Fruit fly (Drosophila melanogaster) whole organism, prepupa: ENCODE measurements around the gene CG45002.

Experiments used
- CG10631 ChIP-seq: fragments of 200-800 bp; sonication (Bioruptor generic); optimal IDR thresholded peaks from 2 replicates; lab custom pipeline; 2016; ENCODE audit warnings: missing biosample characterization, missing genetic modification characterization
- CG11762 ChIP-seq: fragments of 200-800 bp; sonication (Bioruptor generic); optimal IDR thresholded peaks from 3 replicates; lab custom pipeline; 2016; ENCODE audit warnings: missing biosample characterization, missing genetic modification characterization; ENCODE audit not compliant: insufficient read depth
- CG11902 ChIP-seq: fragments of 200-800 bp; sonication (Bioruptor generic); optimal IDR thresholded peaks from 3 replicates; lab custom pipeline; 2016; ENCODE audit warnings: missing biosample characterization, missing genetic modification characterization
- CG15336 ChIP-seq: fragments of 200-800 bp; sonication (Bioruptor generic); IDR thresholded peaks from 2 replicates; pipeline ENCODE4 v1.3.6; 2022; ENCODE audit warnings: missing biosample characterization, missing genetic modification characterization
- CG1621 ChIP-seq: fragments of 200-800 bp; sonication (Bioruptor generic); optimal IDR thresholded peaks from 3 replicates; lab custom pipeline; 2018; ENCODE audit warnings: missing biosample characterization, mild to moderate bottlenecking, missing genetic modification characterization
- CG3032 ChIP-seq: fragments of 200-800 bp; optimal IDR thresholded peaks from 2 replicates; lab custom pipeline; 2019; ENCODE audit warnings: missing biosample characterization, mild to moderate bottlenecking, missing genetic modification characterization, moderate library complexity
- CG31627 ChIP-seq: fragments of 200-800 bp; sonication (Bioruptor generic); optimal IDR thresholded peaks from 3 replicates; lab custom pipeline; 2016; ENCODE audit warnings: missing biosample characterization, missing genetic modification characterization
- CG32006 ChIP-seq: fragments of 200-800 bp; sonication (Bioruptor generic); optimal IDR thresholded peaks from 3 replicates; lab custom pipeline; 2017; ENCODE audit warnings: missing biosample characterization, mild to moderate bottlenecking, missing genetic modification characterization
- CG34406 ChIP-seq: fragments of 200-800 bp; sonication (Bioruptor generic); optimal IDR thresholded peaks from 3 replicates; lab custom pipeline; 2016; ENCODE audit warnings: missing biosample characterization, missing genetic modification characterization
- CG3919 ChIP-seq: fragments of 200-800 bp; sonication (Bioruptor generic); optimal IDR thresholded peaks from 3 replicates; lab custom pipeline; 2016; ENCODE audit warnings: missing biosample characterization, missing genetic modification characterization
- CG4318 ChIP-seq: fragments of 200-800 bp; sonication (Bioruptor generic); optimal IDR thresholded peaks from 3 replicates; lab custom pipeline; 2017; ENCODE audit warnings: missing biosample characterization, mild to moderate bottlenecking, missing genetic modification characterization
- CG6163 ChIP-seq: fragments of 200-800 bp; sonication (Bioruptor generic); IDR thresholded peaks from 3 replicates; pipeline ENCODE4 v1.3.6; 2022; ENCODE audit warnings: missing biosample characterization, missing genetic modification characterization
- CG6276 ChIP-seq: fragments of 200-800 bp; sonication (Bioruptor generic); optimal IDR thresholded peaks from 2 replicates; lab custom pipeline; 2017; ENCODE audit warnings: missing biosample characterization, mild to moderate bottlenecking, missing genetic modification characterization
- CG6792 ChIP-seq: fragments of 200-800 bp; sonication (Bioruptor generic); optimal IDR thresholded peaks from 3 replicates; lab custom pipeline; 2016; ENCODE audit warnings: missing biosample characterization, missing genetic modification characterization
- CG7368 ChIP-seq: fragments of 200-800 bp; sonication (Bioruptor generic); optimal IDR thresholded peaks from 3 replicates; lab custom pipeline; 2016; ENCODE audit warnings: missing biosample characterization, missing genetic modification characterization
- CG8119 ChIP-seq: fragments of 200-800 bp; sonication (Bioruptor generic); IDR thresholded peaks from 3 replicates; pipeline ENCODE4 v1.3.6; 2022; ENCODE audit warnings: missing biosample characterization, missing genetic modification characterization
- CG8319 ChIP-seq: fragments of 200-800 bp; sonication (Bioruptor generic); optimal IDR thresholded peaks from 3 replicates; lab custom pipeline; 2016; ENCODE audit warnings: missing biosample characterization, missing genetic modification characterization
- CG9139 ChIP-seq: fragments of 200-800 bp; sonication (Bioruptor generic); optimal IDR thresholded peaks from 3 replicates; lab custom pipeline; 2017; ENCODE audit warnings: missing biosample characterization, mild to moderate bottlenecking, missing genetic modification characterization
- Eip78C ChIP-seq: fragments of 200-800 bp; sonication (Bioruptor generic); peaks from one replicate; lab custom pipeline; 2016; ENCODE audit warnings: missing biosample characterization, missing genetic modification characterization
- Ets21C ChIP-seq: fragments of 200-800 bp; sonication (Bioruptor generic); optimal IDR thresholded peaks from 3 replicates; lab custom pipeline; 2016; ENCODE audit warnings: missing biosample characterization, missing genetic modification characterization
- Ets96B ChIP-seq: fragments of 200-800 bp; optimal IDR thresholded peaks from 2 replicates; lab custom pipeline; 2019; ENCODE audit warnings: missing biosample characterization, mild to moderate bottlenecking, missing genetic modification characterization, moderate library complexity
- Gug ChIP-seq: fragments of 200-800 bp; sonication (Bioruptor generic); IDR thresholded peaks from 2 replicates; pipeline ENCODE4 v1.3.6; 2022; ENCODE audit warnings: missing biosample characterization, missing genetic modification characterization
- Hr38 ChIP-seq: sonication (Bioruptor generic); optimal IDR thresholded peaks from 2 replicates; lab custom pipeline; 2016; ENCODE audit warnings: missing biosample characterization, missing genetic modification characterization
- Hr39 ChIP-seq: fragments of 200-800 bp; sonication (Bioruptor generic); optimal IDR thresholded peaks from 2 replicates; lab custom pipeline; 2016; ENCODE audit warnings: missing biosample characterization, missing genetic modification characterization
- Hr4 ChIP-seq: fragments of 200-800 bp; sonication (Bioruptor generic); optimal IDR thresholded peaks from 3 replicates; lab custom pipeline; 2016; ENCODE audit warnings: missing biosample characterization, missing genetic modification characterization
- Lpt ChIP-seq: fragments of 200-800 bp; sonication (Bioruptor generic); optimal IDR thresholded peaks from 3 replicates; lab custom pipeline; 2016; ENCODE audit warnings: missing biosample characterization, missing genetic modification characterization
- Met ChIP-seq: fragments of 200-800 bp; sonication (Bioruptor generic); optimal IDR thresholded peaks from 3 replicates; lab custom pipeline; 2016; ENCODE audit warnings: missing biosample characterization, missing genetic modification characterization
- OdsH ChIP-seq: fragments of 200-800 bp; sonication (Bioruptor generic); optimal IDR thresholded peaks from 3 replicates; lab custom pipeline; 2016; ENCODE audit warnings: missing biosample characterization, missing genetic modification characterization
- Sox14 ChIP-seq: fragments of 200-800 bp; sonication (Bioruptor generic); optimal IDR thresholded peaks from 3 replicates; lab custom pipeline; 2016; ENCODE audit warnings: missing biosample characterization, missing genetic modification characterization
- achi ChIP-seq: fragments of 200-800 bp; sonication (Bioruptor generic); optimal IDR thresholded peaks from 3 replicates; lab custom pipeline; 2016; ENCODE audit warnings: missing biosample characterization, missing genetic modification characterization
- acj6 ChIP-seq: fragments of 200-800 bp; sonication (Bioruptor generic); optimal IDR thresholded peaks from 3 replicates; lab custom pipeline; 2016; ENCODE audit warnings: missing biosample characterization, missing genetic modification characterization
- cyc ChIP-seq: fragments of 200-800 bp; sonication (Bioruptor generic); optimal IDR thresholded peaks from 3 replicates; lab custom pipeline; 2016; ENCODE audit warnings: missing biosample characterization, missing genetic modification characterization
- dac ChIP-seq: fragments of 200-800 bp; sonication (Bioruptor generic); optimal IDR thresholded peaks from 2 replicates; lab custom pipeline; 2017; ENCODE audit warnings: missing biosample characterization, mild to moderate bottlenecking, missing genetic modification characterization
- dsx ChIP-seq: fragments of 200-800 bp; optimal IDR thresholded peaks from 3 replicates; lab custom pipeline; 2019; ENCODE audit warnings: missing biosample characterization, mild to moderate bottlenecking, missing genetic modification characterization, moderate library complexity; ENCODE audit not compliant: poor library complexity, severe bottlenecking
- eg ChIP-seq: fragments of 200-800 bp; sonication (Bioruptor generic); IDR thresholded peaks from 3 replicates; pipeline ENCODE4 v1.3.6; 2022; ENCODE audit warnings: missing biosample characterization, missing genetic modification characterization
- esn ChIP-seq: fragments of 200-800 bp; sonication (Bioruptor generic); optimal IDR thresholded peaks from 2 replicates; lab custom pipeline; 2016; ENCODE audit warnings: missing biosample characterization, mild to moderate bottlenecking, missing genetic modification characterization, moderate library complexity
- fd59A ChIP-seq: fragments of 200-800 bp; sonication (Bioruptor generic); optimal IDR thresholded peaks from 2 replicates; lab custom pipeline; 2017; ENCODE audit warnings: missing biosample characterization, mild to moderate bottlenecking, missing genetic modification characterization, missing genetic modification reagents
- lz ChIP-seq: fragments of 200-800 bp; sonication (Bioruptor generic); optimal IDR thresholded peaks from 3 replicates; lab custom pipeline; 2016; ENCODE audit warnings: missing biosample characterization, missing genetic modification characterization
- net ChIP-seq: fragments of 200-800 bp; sonication (Bioruptor generic); optimal IDR thresholded peaks from 3 replicates; lab custom pipeline; 2016; ENCODE audit warnings: missing biosample characterization, missing genetic modification characterization
- pdm3 ChIP-seq: fragments of 200-800 bp; sonication (Bioruptor generic); optimal IDR thresholded peaks from 3 replicates; lab custom pipeline; 2016; ENCODE audit warnings: missing biosample characterization, missing genetic modification characterization
- salr ChIP-seq, 2 experiments: fragments of 200-800 bp; sonication (Bioruptor generic); optimal IDR thresholded peaks; 3 replicates each; lab custom pipeline; 2016 to 2018; ENCODE audit warnings: missing biosample characterization in 2 of 2, missing genetic modification characterization in 2 of 2, mild to moderate bottlenecking in 1 of 2
- spab ChIP-seq: fragments of 200-800 bp; sonication (Bioruptor generic); optimal IDR thresholded peaks from 2 replicates; lab custom pipeline; 2017; ENCODE audit warnings: missing biosample characterization, mild to moderate bottlenecking, missing genetic modification characterization, missing genetic modification reagents
- ss ChIP-seq, 2 experiments: fragments of 200-800 bp; sonication (Bioruptor generic); optimal IDR thresholded peaks; 2 replicates in 1 of 2; 3 replicates in 1 of 2; lab custom pipeline; 2017 to 2018; ENCODE audit warnings: mild to moderate bottlenecking in 2 of 2, missing biosample characterization in 2 of 2, missing genetic modification characterization in 2 of 2, moderate library complexity in 1 of 2
- svp ChIP-seq: fragments of 200-800 bp; sonication (Bioruptor generic); peaks from one replicate; lab custom pipeline; 2016; ENCODE audit warnings: missing biosample characterization, missing genetic modification characterization
- topi ChIP-seq: fragments of 200-800 bp; sonication (Bioruptor generic); optimal IDR thresholded peaks from 3 replicates; lab custom pipeline; 2016; ENCODE audit warnings: missing biosample characterization, missing genetic modification characterization
- vri ChIP-seq: fragments of 200-800 bp; sonication (Bioruptor generic); optimal IDR thresholded peaks from 3 replicates; lab custom pipeline; 2016; ENCODE audit warnings: missing biosample characterization, mild to moderate bottlenecking, missing genetic modification characterization

The CG45002 gene

dm6 chrX:16936689-16937088 is 129.8 kb downstream of the CG45002 start:
- TF ChIP-seq svp (GFP tag; lab: Kevin White, UChicago) (no peak), dac (GFP tag; lab: Kevin White, UChicago) (no peak), fd59A (GFP tag; lab: Kevin White, UChicago) (no peak), Lpt (GFP tag; lab: Kevin White, UChicago) (no peak), cyc (GFP tag; lab: Kevin White, UChicago) (no peak), CG31627 (GFP tag; lab: Kevin White, UChicago) (no peak), achi (GFP tag; lab: Kevin White, UChicago) (no peak), CG11902 (GFP tag; lab: Kevin White, UChicago) (no peak), CG11762 (no peak), salr (GFP tag; optimal IDR thresholded peaks at IDR 0.05; lab: Kevin White, UChicago) (no peak), OdsH (GFP tag; lab: Kevin White, UChicago) (no peak), CG8319 (GFP tag; lab: Kevin White, UChicago) (no peak), CG6792 (GFP tag; lab: Kevin White, UChicago) (no peak), CG7368 (no peak), pdm3 (GFP tag; lab: Kevin White, UChicago) (no peak), dsx (GFP tag; lab: Kevin White, UChicago) (no peak), Ets96B (tag; lab: Kevin White, UChicago) (no peak)

DNA sequence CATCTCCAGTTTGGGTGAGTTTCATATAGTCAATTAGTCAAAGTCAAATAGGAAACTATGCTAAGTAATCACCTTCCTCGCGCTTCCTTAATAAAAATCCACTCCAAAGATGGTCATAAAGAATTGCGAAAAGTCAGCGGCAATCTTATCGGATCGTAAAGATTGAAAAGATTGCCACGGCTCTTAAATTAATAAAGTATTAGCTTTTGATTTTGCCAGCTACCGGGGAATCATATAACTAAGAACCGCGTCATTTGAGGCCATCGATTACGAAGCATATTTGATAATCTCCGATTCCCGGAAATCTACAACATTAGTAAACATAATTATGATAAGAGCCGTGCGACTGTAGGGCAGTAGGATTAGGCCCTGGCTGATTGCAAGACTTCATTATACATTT is 132.1 kb downstream of the CG45002 start:
- no peak for TF ChIP-seq vri
- TF ChIP-seq Hr38: no peak
- TF ChIP-seq CG1621 (tag; lab: Kevin White, UChicago): no peak
- no peak for TF ChIP-seq CG6163 (GFP tag; lab: Robert Waterston, UW)
- TF ChIP-seq CG6792 (GFP tag; lab: Kevin White, UChicago): no peak
- no peak for TF ChIP-seq Ets21C (GFP tag; lab: Kevin White, UChicago)

DNA sequence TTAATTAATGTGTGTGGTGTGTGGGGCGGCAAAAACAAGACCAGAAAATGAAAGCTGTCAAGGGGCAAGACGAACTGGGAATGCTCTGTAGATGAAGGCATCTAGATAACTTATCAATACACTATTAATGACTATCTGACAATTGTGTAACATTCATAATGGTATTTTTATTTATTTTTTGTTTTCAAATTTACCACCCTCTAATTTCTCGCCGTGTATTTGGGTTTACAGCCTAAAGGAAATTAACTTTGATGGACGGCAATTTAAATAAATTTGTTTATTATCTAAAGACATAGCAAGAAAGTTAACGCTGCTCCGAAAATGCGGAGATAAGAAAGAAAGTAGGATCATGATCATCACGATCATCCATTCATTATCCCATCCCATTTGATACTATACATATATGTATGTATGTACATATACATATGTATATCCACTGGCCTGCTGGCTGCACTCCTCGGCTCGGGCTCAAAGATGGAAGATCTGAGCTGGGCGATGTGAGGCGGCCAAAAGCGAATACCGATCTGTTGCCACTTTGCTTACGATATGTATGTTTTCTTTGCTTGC is 133.6 kb downstream of the CG45002 start:
- TF ChIP-seq Hr4 (peak; percentile 15), esn (peak; percentile 28), CG34406 (peak; percentile 24), CG8319 (GFP tag; lab: Kevin White, UChicago) (no peak), CG9139 (no peak), topi (GFP tag; lab: Kevin White, UChicago) (peak; percentile 47), salr (GFP tag; optimal IDR thresholded peaks at IDR 0.05; lab: Kevin White, UChicago) (peak in 1 of 2 experiments; percentile 23), CG4318 (GFP tag; lab: Kevin White, UChicago) (peak; percentile 37), CG3032 (tag; lab: Kevin White, UChicago) (peak; percentile 31), Eip78C (GFP tag; lab: Kevin White, UChicago) (peak; percentile 66), dsx (GFP tag; lab: Kevin White, UChicago) (peak; percentile 5), acj6 (GFP tag; lab: Kevin White, UChicago) (peak; percentile 14), net (no peak), spab (no peak), fd59A (GFP tag; lab: Kevin White, UChicago) (no peak), ss (GFP tag; optimal IDR thresholded peaks at IDR 0.05; lab: Kevin White, UChicago) (no peak), CG7368 (no peak), CG1621 (tag; lab: Kevin White, UChicago) (no peak), Lpt (GFP tag; lab: Kevin White, UChicago) (no peak), CG15336 (GFP tag; lab: Robert Waterston, UW) (peak; percentile 44; the same call in 1 of the 2 replicates), CG8119 (GFP tag; lab: Robert Waterston, UW) (peak; percentile 62), Sox14 (GFP tag; lab: Kevin White, UChicago) (no peak), CG10631 (GFP tag; lab: Kevin White, UChicago) (peak; percentile 4), Hr38 (no peak), pdm3 (GFP tag; lab: Kevin White, UChicago) (peak; percentile 29), CG6792 (GFP tag; lab: Kevin White, UChicago) (no peak), CG11902 (GFP tag; lab: Kevin White, UChicago) (peak; percentile 10), Met (GFP tag; lab: Kevin White, UChicago) (peak; percentile 52), CG6276 (GFP tag; lab: Kevin White, UChicago) (peak; percentile 28), Hr39 (GFP tag; lab: Kevin White, UChicago) (peak; percentile 27), svp (GFP tag; lab: Kevin White, UChicago) (no peak), Ets96B (tag; lab: Kevin White, UChicago) (no peak), eg (peak; percentile 39; the same call in 1 of the 3 replicates), lz (peak; percentile 11), Gug (no peak; the same call in 1 of the 2 replicates), CG32006 (GFP tag; lab: Kevin White, UChicago) (peak; percentile 66), CG3919 (peak; percentile 6)
